Worm (Caenorhabditis elegans): ENCODE data around the gene sri-78.
"Not testable (repeated sequence)": the region's sequence is repeated elsewhere in the genome, so short reads cannot be mapped to it uniquely, and the experiment has no call there.

ce11 chrII:3177663-3178062 is 7.3 kb upstream of the sri-78 start, which contains the start of gene sri-40:
- not testable (repeated sequence) for TF ChIP-seq pha-4 (tag; optimal IDR thresholded peaks at IDR 0.05); R02D3.7 (tag; optimal IDR thresholded peaks at IDR 0.05); aly-2 (tag; optimal IDR thresholded peaks at IDR 0.05); eor-1 (tag; optimal IDR thresholded peaks at IDR 0.05); fkh-10 (GFP tag; optimal IDR thresholded peaks at IDR 0.05); nhr-67 (tag; optimal IDR thresholded peaks at IDR 0.05); pqm-1 (tag; optimal IDR thresholded peaks at IDR 0.05); unc-39 (tag; optimal IDR thresholded peaks at IDR 0.05); nhr-77 (tag; optimal IDR thresholded peaks at IDR 0.05)

All from whole organism, L3 larva.